Fruit fly (Drosophila melanogaster): Measurements from ENCODE around the gene Tudor-SN.

dm6 chr3L:262724-263177, 1.4 kb downstream of the Tudor-SN start:
- TF ChIP-seq psq (optimal IDR thresholded peaks at IDR 0.05) (no peak), Myc (optimal IDR thresholded peaks at IDR 0.05) (no peak), Sin3A (optimal IDR thresholded peaks at IDR 0.05) (no peak)
